Worm (Caenorhabditis elegans): ENCODE results near the gene ZK1073.2.

DNA sequence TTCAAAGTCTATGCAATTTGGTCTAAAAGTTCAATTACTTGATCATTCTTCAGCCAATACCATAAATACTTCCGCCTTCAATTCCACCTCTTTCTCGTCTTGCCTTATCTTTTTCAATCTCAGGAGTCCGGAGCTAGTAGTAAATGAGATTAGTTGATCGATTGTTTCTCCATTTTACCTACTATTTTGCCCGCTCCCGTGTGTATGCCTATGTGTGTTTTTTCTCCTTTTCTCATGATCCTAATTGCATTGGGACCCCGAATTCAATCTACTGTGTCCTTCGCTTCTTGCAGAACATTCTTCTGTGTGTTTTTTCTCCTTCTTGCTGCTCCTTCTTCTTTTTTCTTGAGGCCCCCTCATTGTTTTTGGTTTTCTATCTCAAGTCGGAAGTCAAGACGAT is 12.8 kb downstream of the ZK1073.2 start:
- TF ChIP-seq W03F9.2 (tag; optimal IDR thresholded peaks at IDR 0.05) (no peak), him-1 (tag; optimal IDR thresholded peaks at IDR 0.05) (no peak)

Data from whole organism, L4/young adult.